Worm (Caenorhabditis elegans) whole organism, early embryonic: ENCODE measurements around the gene F21H7.2.

ENCODE experiments used
- ama-1 ChIP-seq: fragments of 150-350 bp; optimal IDR thresholded peaks from 2 replicates; lab custom pipeline; 2014
- ceh-13 ChIP-seq: fragments of 200-800 bp; sonication (Bioruptor generic); optimal IDR thresholded peaks from 2 replicates; lab custom pipeline; 2018; ENCODE audit warnings: mild to moderate bottlenecking, missing genetic modification characterization, missing compliant biosample characterization
- ceh-36 ChIP-seq: sonication (generic microtip); optimal IDR thresholded peaks from 2 replicates; lab custom pipeline; 2016; ENCODE audit warnings: missing genetic modification characterization, inconsistent platforms, missing compliant biosample characterization
- tbx-11 ChIP-seq: fragments of 200-800 bp; sonication (Bioruptor generic); IDR thresholded peaks from 2 replicates; pipeline ENCODE4 v1.3.6; 2022; ENCODE audit warnings: missing genetic modification characterization, missing compliant biosample characterization
- tra-4 ChIP-seq: sonication (generic microtip); optimal IDR thresholded peaks from 2 replicates; lab custom pipeline; 2017; ENCODE audit warnings: missing genetic modification characterization, missing compliant biosample characterization

ce11 chrV:16266514-16266913 lies 36.7 kb upstream of the F21H7.2 start, which contains the start of gene T13F3.4:
- TF ChIP-seq ceh-36 (tag; lab: Kevin White, UChicago) (no peak), ama-1 (no peak), ceh-13 (GFP tag; lab: Kevin White, UChicago) (no peak), tra-4 (tag; lab: Kevin White, UChicago) (no peak), tbx-11 (no peak)
